Worm (Caenorhabditis elegans): ENCODE measurements around the gene H01M10.2.
A peak's percentile ranks its signal among the peaks of the same experiment; 100 is the strongest.

DNA sequence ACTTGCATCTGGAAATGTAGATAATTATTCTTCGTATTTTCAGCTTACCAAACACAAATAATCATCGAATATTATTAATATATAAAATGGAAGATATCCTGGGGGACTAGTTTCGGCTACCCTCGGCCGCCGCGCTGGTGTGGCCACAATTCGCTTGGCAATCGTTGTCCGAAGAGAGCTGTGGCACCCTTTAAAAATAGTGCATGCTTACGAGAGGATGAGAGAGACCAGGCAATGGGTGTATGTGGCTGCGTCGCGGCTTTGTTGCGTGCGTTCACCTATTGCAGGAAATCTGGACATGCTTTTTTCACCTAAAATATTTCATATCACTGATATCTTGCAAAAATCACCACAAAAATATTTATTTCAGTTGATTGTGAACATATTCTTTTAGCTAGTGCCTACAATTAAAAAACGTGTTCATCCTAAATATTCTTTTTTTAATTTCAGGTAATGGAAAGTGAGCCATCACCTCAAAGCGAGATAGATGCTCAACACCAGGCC is 12.9 kb downstream of the H01M10.2 start, which contains the start of the genes ccd-5 and F52H2.1:
- TF ChIP-seq hmbx-1 (tag; optimal IDR thresholded peaks at IDR 0.05), result no peak
- TF ChIP-seq ama-1 (optimal IDR thresholded peaks at IDR 0.05), result no peak
- no peak for TF ChIP-seq flt-1 (GFP tag; IDR thresholded peaks at IDR 0.05)
- TF ChIP-seq scrt-1 (GFP tag; IDR thresholded peaks at IDR 0.05), result no peak
- no peak for TF ChIP-seq aly-1 (tag; optimal IDR thresholded peaks at IDR 0.05)
- no peak for TF ChIP-seq ceh-36 (tag; optimal IDR thresholded peaks at IDR 0.05)
- TF ChIP-seq tra-4 (tag; optimal IDR thresholded peaks at IDR 0.05), result no peak
- no peak for TF ChIP-seq hnd-1 (tag; optimal IDR thresholded peaks at IDR 0.05)
- no peak for TF ChIP-seq ceh-13 (GFP tag; optimal IDR thresholded peaks at IDR 0.05)
- TF ChIP-seq sea-1 (GFP tag; conservative IDR thresholded peaks at IDR 0.05), result no peak
- no peak for TF ChIP-seq pes-1 (GFP tag; IDR thresholded peaks at IDR 0.05)
- TF ChIP-seq tbx-37 (GFP tag; conservative IDR thresholded peaks at IDR 0.05), result no peak
- peak; percentile 53 for TF ChIP-seq hmg-4 (GFP tag; optimal IDR thresholded peaks at IDR 0.05)
- peak; percentile 66 for TF ChIP-seq F13C5.2 (tag; optimal IDR thresholded peaks at IDR 0.05)

All from whole organism, early embryonic.